Worm (Caenorhabditis elegans): ENCODE data around the gene hyl-2.
A peak's percentile ranks its signal among the peaks of the same experiment; 100 is the strongest.

DNA sequence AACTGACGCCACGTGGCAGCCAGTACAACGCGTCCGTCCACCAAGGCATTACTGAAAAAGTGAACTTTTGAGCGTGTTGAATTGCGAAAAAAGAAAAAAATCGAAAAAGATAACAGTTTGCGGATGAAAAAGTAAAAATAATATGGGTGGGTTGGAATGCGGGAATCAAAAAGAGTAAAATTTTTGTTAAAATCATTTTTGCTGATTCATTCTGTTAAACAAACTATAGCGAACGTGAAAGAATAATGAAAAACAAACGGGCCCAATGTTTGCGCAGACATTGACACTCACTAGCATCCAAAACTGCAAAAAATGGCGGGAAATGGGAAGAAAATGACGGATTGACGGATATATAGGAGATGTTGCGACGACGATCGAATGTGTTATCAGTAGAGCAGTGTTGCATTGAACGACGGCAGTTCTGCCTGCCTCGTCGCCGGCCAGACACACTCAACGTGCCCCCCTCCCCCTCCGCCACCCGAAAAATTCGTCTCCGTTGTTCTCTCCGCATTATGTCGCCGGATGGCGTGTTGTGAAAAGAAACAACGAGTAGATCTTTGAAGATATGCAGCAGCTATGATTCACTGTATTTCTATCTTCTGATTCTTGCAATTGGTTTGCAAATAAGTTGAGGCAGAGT, at the start of gene hyl-2:
- TF ChIP-seq elt-1 (tag; optimal IDR thresholded peaks at IDR 0.05; ENCODE audit: borderline replicate concordance, insufficient read depth): peak; percentile 21
- no peak for TF ChIP-seq nhr-237 (tag; optimal IDR thresholded peaks at IDR 0.05)
- peak; percentile 8 for TF ChIP-seq mls-2 (tag; optimal IDR thresholded peaks at IDR 0.05)
- peak; percentile 42 for TF ChIP-seq sptf-1 (tag; optimal IDR thresholded peaks at IDR 0.05)
- TF ChIP-seq mep-1 (tag; optimal IDR thresholded peaks at IDR 0.05): no peak
- TF ChIP-seq pha-4 (tag; optimal IDR thresholded peaks at IDR 0.05): no peak
- TF ChIP-seq ceh-43 (GFP tag; optimal IDR thresholded peaks at IDR 0.05): no peak
- no peak for TF ChIP-seq nhr-12 (tag; optimal IDR thresholded peaks at IDR 0.05)
- peak; percentile 10 for TF ChIP-seq lin-13 (tag; optimal IDR thresholded peaks at IDR 0.05)
- TF ChIP-seq ztf-11 (tag; optimal IDR thresholded peaks at IDR 0.05): no peak
- TF ChIP-seq nhr-28 (tag; optimal IDR thresholded peaks at IDR 0.05): no peak
- peak; percentile 37 for TF ChIP-seq ham-2 (GFP tag; optimal IDR thresholded peaks at IDR 0.05)
- no peak for TF ChIP-seq unc-39 (tag; optimal IDR thresholded peaks at IDR 0.05)
